Fruit fly (Drosophila melanogaster): Measurements from ENCODE around the gene Fur1.

The Fur1 gene

DNA sequence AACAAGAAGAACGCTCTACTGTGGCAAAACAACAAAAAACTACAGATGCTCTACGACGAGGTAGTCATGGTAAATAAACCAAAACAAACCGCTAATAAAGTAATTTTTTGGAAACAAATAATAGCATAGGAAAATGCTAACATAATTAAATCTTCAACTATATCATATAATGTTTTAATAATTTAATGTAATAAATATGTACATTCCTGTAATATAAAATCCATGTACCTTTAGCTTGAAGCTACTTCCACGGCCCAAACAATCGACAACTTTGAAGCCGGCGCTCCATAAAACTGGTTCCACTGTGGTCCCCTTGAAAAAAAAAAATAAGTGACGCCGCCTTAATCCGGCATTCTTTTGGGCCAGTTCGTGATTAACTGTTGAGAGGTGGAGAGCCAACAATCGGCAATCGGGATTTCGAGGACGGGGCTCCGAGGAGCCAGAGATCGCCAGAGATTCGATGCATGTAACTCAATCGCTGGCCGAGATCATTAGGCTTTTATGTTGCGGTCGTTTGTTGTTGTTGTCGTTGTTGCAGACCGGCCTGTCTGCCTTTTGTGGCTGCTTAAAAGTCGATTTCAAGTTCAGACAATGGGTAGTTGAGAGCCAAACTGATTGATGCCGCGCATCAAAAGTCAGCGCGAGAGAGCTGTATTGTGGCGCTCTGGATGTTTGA, 10.1 kb downstream of the Fur1 start (continued):
- TF ChIP-seq CG33557 (GFP tag; optimal IDR thresholded peaks at IDR 0.05): no peak
- no peak for TF ChIP-seq CG3065 (GFP tag; optimal IDR thresholded peaks at IDR 0.05)
- no peak for TF ChIP-seq CG9876 (GFP tag; optimal IDR thresholded peaks at IDR 0.05)
- TF ChIP-seq pfk (GFP tag; optimal IDR thresholded peaks at IDR 0.05): no peak
- no peak for TF ChIP-seq prd (optimal IDR thresholded peaks at IDR 0.05)
- peak; percentile 56; the same call in 1 of the 3 replicates for TF ChIP-seq prd (GFP tag; IDR thresholded peaks at IDR 0.05)
- no peak for TF ChIP-seq CG16813 (GFP tag; IDR thresholded peaks at IDR 0.05; ENCODE audit: partially characterized antibody)
- peak; percentile 10 for TF ChIP-seq abd-A (tag; optimal IDR thresholded peaks at IDR 0.05)
- no peak for TF ChIP-seq CkIIα-i1 (GFP tag; IDR thresholded peaks at IDR 0.05)
- TF ChIP-seq CG10147 (GFP tag; optimal IDR thresholded peaks at IDR 0.05): peak; percentile 45
- peak; percentile 76 for TF ChIP-seq CG15269 (tag; optimal IDR thresholded peaks at IDR 0.05)
- no peak for TF ChIP-seq lola (GFP tag; optimal IDR thresholded peaks at IDR 0.05)
- peak; percentile 57 for TF ChIP-seq Sox100B (GFP tag; optimal IDR thresholded peaks at IDR 0.05)
- TF ChIP-seq Hr78 (GFP tag; optimal IDR thresholded peaks at IDR 0.05): no peak
- TF ChIP-seq unc-4 (GFP tag; IDR thresholded peaks at IDR 0.05; ENCODE audit: partially characterized antibody): no peak
- TF ChIP-seq ac (GFP tag; optimal IDR thresholded peaks at IDR 0.05): no peak
- TF ChIP-seq CG14667 (GFP tag; IDR thresholded peaks at IDR 0.05): no peak
- peak; percentile 2 for TF ChIP-seq kni (GFP tag; optimal IDR thresholded peaks at IDR 0.05)
- TF ChIP-seq CG9932 (GFP tag; IDR thresholded peaks at IDR 0.05): peak; percentile 76
- TF ChIP-seq tx (GFP tag; optimal IDR thresholded peaks at IDR 0.05): no peak
- no peak for TF ChIP-seq CG11456 (GFP tag; IDR thresholded peaks at IDR 0.05)
- no peak for TF ChIP-seq Tbp (GFP tag; optimal IDR thresholded peaks at IDR 0.05)
- TF ChIP-seq Oli (tag; optimal IDR thresholded peaks at IDR 0.05): peak; percentile 20
- no peak for TF ChIP-seq ara (GFP tag; IDR thresholded peaks at IDR 0.05)
- no peak for TF ChIP-seq CG11398 (GFP tag; optimal IDR thresholded peaks at IDR 0.05)
- TF ChIP-seq gcm2 (GFP tag; optimal IDR thresholded peaks at IDR 0.05): no peak
- TF ChIP-seq CG2712 (tag; optimal IDR thresholded peaks at IDR 0.05): peak; percentile 67
- no peak for TF ChIP-seq crol (GFP tag; IDR thresholded peaks at IDR 0.05)
- TF ChIP-seq CG2120 (GFP tag; optimal IDR thresholded peaks at IDR 0.05): peak; percentile 48
- peak; percentile 77 for TF ChIP-seq corto (GFP tag; optimal IDR thresholded peaks at IDR 0.05)
- TF ChIP-seq HmgD (GFP tag; optimal IDR thresholded peaks at IDR 0.05): no peak
- no peak for TF ChIP-seq CG3407 (GFP tag; optimal IDR thresholded peaks at IDR 0.05)
- peak; percentile 15 for TF ChIP-seq CG15601 (tag; optimal IDR thresholded peaks at IDR 0.05)
- TF ChIP-seq sens (GFP tag): peak; percentile 62
- no peak for TF ChIP-seq CG4404 (GFP tag; IDR thresholded peaks at IDR 0.05)
- peak; percentile 53; the same call in 1 of the 2 replicates for TF ChIP-seq CG32772 (GFP tag; IDR thresholded peaks at IDR 0.05)
- peak; percentile 74 for TF ChIP-seq Meics (GFP tag; optimal IDR thresholded peaks at IDR 0.05)
- no peak for TF ChIP-seq onecut (GFP tag; IDR thresholded peaks at IDR 0.05)
- no peak for TF ChIP-seq HLH54F (GFP tag; optimal IDR thresholded peaks at IDR 0.05)
- no peak for TF ChIP-seq pita (GFP tag; optimal IDR thresholded peaks at IDR 0.05)
- TF ChIP-seq kay (GFP tag; optimal IDR thresholded peaks at IDR 0.05): no peak
- peak; percentile 76 for TF ChIP-seq D19A (tag; optimal IDR thresholded peaks at IDR 0.05)
- no peak for TF ChIP-seq CG1832 (GFP tag; optimal IDR thresholded peaks at IDR 0.05)
- TF ChIP-seq CG9817 (tag; optimal IDR thresholded peaks at IDR 0.05): peak; percentile 11
- no peak for TF ChIP-seq vvl (GFP tag; IDR thresholded peaks at IDR 0.05)
- no peak for TF ChIP-seq lmd (GFP tag; IDR thresholded peaks at IDR 0.05)
- TF ChIP-seq CG8944 (GFP tag; optimal IDR thresholded peaks at IDR 0.05): no peak
- no peak for TF ChIP-seq fd64A (GFP tag; optimal IDR thresholded peaks at IDR 0.05)
- TF ChIP-seq mam (GFP tag; optimal IDR thresholded peaks at IDR 0.05): peak; percentile 4
- no peak for TF ChIP-seq Max (GFP tag; optimal IDR thresholded peaks at IDR 0.05)
